Fruit fly (Drosophila melanogaster): Measurements from ENCODE around the gene Vps2.

Vps2 gene

dm6 chr3R:26031968-26032610, 20.5 kb upstream of the Vps2 start:
- no peak for TF ChIP-seq sv (GFP tag; optimal IDR thresholded peaks at IDR 0.05)
- TF ChIP-seq Dfd (GFP tag; optimal IDR thresholded peaks at IDR 0.05), result peak; percentile 22
- no peak for TF ChIP-seq lola (GFP tag; optimal IDR thresholded peaks at IDR 0.05)
- no peak for TF ChIP-seq sage (GFP tag; optimal IDR thresholded peaks at IDR 0.05)

dm6 chr3R:26032611-26033001, 20.0 kb upstream of the Vps2 start:
- TF ChIP-seq psq (GFP tag; optimal IDR thresholded peaks at IDR 0.05), result no peak
- no peak for TF ChIP-seq Myc (optimal IDR thresholded peaks at IDR 0.05)
- TF ChIP-seq Vsx2 (GFP tag; optimal IDR thresholded peaks at IDR 0.05; ENCODE audit: partially characterized antibody), result no peak
- no peak for TF ChIP-seq sage (GFP tag; optimal IDR thresholded peaks at IDR 0.05)
- no peak for TF ChIP-seq lola (GFP tag; optimal IDR thresholded peaks at IDR 0.05)
- no peak for TF ChIP-seq Sp1 (GFP tag; optimal IDR thresholded peaks at IDR 0.05)
- no peak for TF ChIP-seq N (GFP tag; optimal IDR thresholded peaks at IDR 0.05)
- no peak for TF ChIP-seq Hnf4 (GFP tag; optimal IDR thresholded peaks at IDR 0.05)
- TF ChIP-seq Dfd (GFP tag; optimal IDR thresholded peaks at IDR 0.05), result no peak
- TF ChIP-seq Rel (GFP tag; optimal IDR thresholded peaks at IDR 0.05), result no peak
- TF ChIP-seq Rel (tag; optimal IDR thresholded peaks at IDR 0.05), result no peak

dm6 chr3R:26034643-26035368, 17.8 kb upstream of the Vps2 start:
- TF ChIP-seq Jra (GFP tag; optimal IDR thresholded peaks at IDR 0.05) (no peak), foxo (GFP tag; optimal IDR thresholded peaks at IDR 0.05) (no peak), fru (GFP tag; optimal IDR thresholded peaks at IDR 0.05) (no peak), Hr83 (GFP tag; optimal IDR thresholded peaks at IDR 0.05; ENCODE audit: poor library complexity, severe bottlenecking) (no peak), pan (optimal IDR thresholded peaks at IDR 0.05) (no peak)

dm6 chr3R:26035369-26035656, 17.3 kb upstream of the Vps2 start:
- TF ChIP-seq woc (GFP tag; optimal IDR thresholded peaks at IDR 0.05) (peak; percentile 25), dmrt93B (GFP tag; optimal IDR thresholded peaks at IDR 0.05) (no peak), Sp1 (GFP tag; optimal IDR thresholded peaks at IDR 0.05) (no peak), Hr83 (GFP tag; optimal IDR thresholded peaks at IDR 0.05; ENCODE audit: poor library complexity, severe bottlenecking) (no peak)

dm6 chr3R:26036153-26037144, 16.2 kb upstream of the Vps2 start:
- TF ChIP-seq Dfd (GFP tag; optimal IDR thresholded peaks at IDR 0.05), result peak; percentile 73
- peak; percentile 93 for TF ChIP-seq woc (GFP tag; optimal IDR thresholded peaks at IDR 0.05)
- TF ChIP-seq Hnf4 (GFP tag; optimal IDR thresholded peaks at IDR 0.05), result peak; percentile 71
- peak; percentile 94 for TF ChIP-seq HLH106 (tag; optimal IDR thresholded peaks at IDR 0.05)
- TF ChIP-seq ey (GFP tag; optimal IDR thresholded peaks at IDR 0.05), result peak; percentile 88
- peak; percentile 85 for TF ChIP-seq brk (GFP tag; optimal IDR thresholded peaks at IDR 0.05)
- TF ChIP-seq sage (GFP tag; optimal IDR thresholded peaks at IDR 0.05), result peak; percentile 61
- peak; percentile 75 for TF ChIP-seq CG32264 (GFP tag; optimal IDR thresholded peaks at IDR 0.05)
- peak; percentile 80 for TF ChIP-seq Jra (GFP tag; optimal IDR thresholded peaks at IDR 0.05)
- peak; percentile 31 to 48 for TF ChIP-seq dl (GFP tag; optimal IDR thresholded peaks at IDR 0.05; ENCODE audit: insufficient read depth in 1 of 2, partially characterized antibody in 2 of 2)
- peak; percentile 18 for TF ChIP-seq Vsx2 (GFP tag; optimal IDR thresholded peaks at IDR 0.05; ENCODE audit: partially characterized antibody)
- TF ChIP-seq h (GFP tag; optimal IDR thresholded peaks at IDR 0.05), result peak; percentile 93
- TF ChIP-seq fru (GFP tag; optimal IDR thresholded peaks at IDR 0.05), result peak; percentile 96
- TF ChIP-seq Rel (GFP tag; optimal IDR thresholded peaks at IDR 0.05), result no peak
- peak; percentile 54 for TF ChIP-seq Rel (tag; optimal IDR thresholded peaks at IDR 0.05)
- no peak for TF ChIP-seq Hr78 (GFP tag; optimal IDR thresholded peaks at IDR 0.05)
- no peak for TF ChIP-seq Myc (optimal IDR thresholded peaks at IDR 0.05)
- no peak for TF ChIP-seq usp (GFP tag; optimal IDR thresholded peaks at IDR 0.05)
- TF ChIP-seq Mio (GFP tag; optimal IDR thresholded peaks at IDR 0.05), result no peak
- peak; percentile 76 for TF ChIP-seq tai (GFP tag; optimal IDR thresholded peaks at IDR 0.05)
- TF ChIP-seq sv (GFP tag; optimal IDR thresholded peaks at IDR 0.05), result peak; percentile 72
- TF ChIP-seq N (GFP tag; optimal IDR thresholded peaks at IDR 0.05), result no peak
- no peak for TF ChIP-seq lola (GFP tag; optimal IDR thresholded peaks at IDR 0.05)
- TF ChIP-seq GATAd (GFP tag; optimal IDR thresholded peaks at IDR 0.05), result no peak
- no peak for TF ChIP-seq pan (optimal IDR thresholded peaks at IDR 0.05)
- TF ChIP-seq psq (GFP tag; optimal IDR thresholded peaks at IDR 0.05), result peak; percentile 88
- TF ChIP-seq Hr83 (GFP tag; optimal IDR thresholded peaks at IDR 0.05; ENCODE audit: poor library complexity, severe bottlenecking), result no peak
- peak; percentile 90 for TF ChIP-seq br (GFP tag; optimal IDR thresholded peaks at IDR 0.05)
- TF ChIP-seq jim (GFP tag; optimal IDR thresholded peaks at IDR 0.05), result no peak
- TF ChIP-seq OdsH (GFP tag; optimal IDR thresholded peaks at IDR 0.05), result peak; percentile 91
- peak; percentile 55 for TF ChIP-seq dsf (GFP tag; optimal IDR thresholded peaks at IDR 0.05; ENCODE audit: borderline replicate concordance)
- TF ChIP-seq foxo (GFP tag; optimal IDR thresholded peaks at IDR 0.05), result peak in 1 of 2 experiments; percentile 91
- no peak for TF ChIP-seq Abd-B (GFP tag; optimal IDR thresholded peaks at IDR 0.05)
- peak; percentile 86 for TF ChIP-seq rgr (GFP tag; optimal IDR thresholded peaks at IDR 0.05)
